Fruit fly (Drosophila melanogaster): ENCODE measurements around the gene Smox.

DNA sequence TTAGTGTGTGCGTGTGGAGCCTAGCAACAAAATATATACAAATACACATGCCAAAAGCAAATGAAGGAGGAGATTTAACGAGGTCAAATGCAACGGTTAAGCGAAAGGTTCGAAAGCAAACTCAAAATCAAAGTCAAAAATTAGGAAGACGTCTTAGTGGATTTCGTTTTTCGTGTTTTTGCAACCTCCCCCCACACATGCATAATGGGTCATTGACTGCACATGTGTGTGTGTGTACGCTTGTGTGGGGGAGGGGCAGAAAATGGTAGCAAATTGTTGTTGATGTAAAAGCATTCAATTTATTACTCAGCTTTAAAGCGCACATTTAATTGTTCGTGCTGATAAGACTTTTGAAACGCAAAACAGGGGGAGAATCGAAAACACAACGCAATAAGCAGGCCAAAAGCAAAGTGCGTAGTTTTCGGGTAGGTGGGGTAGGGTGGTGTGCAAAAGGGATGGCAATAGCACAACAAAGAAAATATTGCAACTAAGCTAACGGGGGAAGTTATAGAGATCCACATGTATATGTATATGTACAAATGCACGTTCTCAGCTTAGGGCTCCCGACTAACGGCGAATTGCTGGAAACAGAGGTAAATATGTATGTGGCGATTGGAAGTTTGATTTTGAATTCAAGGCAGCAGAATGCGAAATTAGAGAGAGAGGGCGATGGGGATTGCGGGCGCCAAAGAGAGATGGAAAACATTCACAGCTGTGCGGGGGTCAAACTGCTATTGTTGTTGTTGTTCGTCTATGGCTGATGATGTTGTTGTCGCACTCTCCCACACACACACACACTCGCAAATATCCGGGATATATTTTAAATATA is 49.0 kb downstream of the Smox start:
- TF ChIP-seq CG8478 (optimal IDR thresholded peaks at IDR 0.05) = no peak
- no peak for TF ChIP-seq CTCF (optimal IDR thresholded peaks at IDR 0.05)
